Worm (Caenorhabditis elegans) whole organism, L4 larva: ENCODE data around the gene B0395.3.

Source experiments
- D1046.2 ChIP-seq: fragments of 200-800 bp; sonication (Bioruptor generic); IDR thresholded peaks from 2 replicates; pipeline ENCODE4 v1.3.6; 2022; ENCODE audit warnings: missing genetic modification characterization, missing compliant biosample characterization
- F10B5.3 ChIP-seq: sonication (generic microtip); optimal IDR thresholded peaks from 2 replicates; lab custom pipeline; 2016; ENCODE audit warnings: mild to moderate bottlenecking, missing genetic modification characterization, missing compliant biosample characterization
- F26F4.8 ChIP-seq: fragments of 200-800 bp; sonication (Bioruptor generic); conservative IDR thresholded peaks from 2 replicates; pipeline ENCODE4 v1.3.6; 2022; ENCODE audit warnings: missing genetic modification characterization, missing compliant biosample characterization
- F37D6.2 ChIP-seq: sonication (generic microtip); optimal IDR thresholded peaks from 2 replicates; lab custom pipeline; 2016; ENCODE audit warnings: mild to moderate bottlenecking, missing genetic modification characterization, missing compliant biosample characterization
- F44E2.7 ChIP-seq: fragments of 200-800 bp; sonication (Bioruptor generic); IDR thresholded peaks from 2 replicates; pipeline ENCODE4 v2.1.2; 2022; ENCODE audit warnings: missing genetic modification characterization, missing compliant biosample characterization
- T20F7.1 ChIP-seq: fragments of 200-800 bp; sonication (Bioruptor generic); optimal IDR thresholded peaks from 2 replicates; lab custom pipeline; 2018; ENCODE audit warnings: mild to moderate bottlenecking, missing genetic modification characterization, missing compliant biosample characterization
- T26A8.4 ChIP-seq: fragments of 200-800 bp; sonication (Bioruptor generic); IDR thresholded peaks from 2 replicates; pipeline ENCODE4 v1.3.6; 2022; ENCODE audit warnings: missing genetic modification characterization, missing compliant biosample characterization
- Y105C5A.15 ChIP-seq: fragments of 200-800 bp; sonication (Bioruptor generic); IDR thresholded peaks from 2 replicates; pipeline ENCODE4 v1.3.6; 2022; ENCODE audit warnings: missing genetic modification characterization, missing compliant biosample characterization
- Y48G9A.11 ChIP-seq: fragments of 200-800 bp; sonication (Bioruptor generic); IDR thresholded peaks from 2 replicates; pipeline ENCODE4 v1.3.6; 2022; ENCODE audit warnings: missing genetic modification reagents, missing genetic modification characterization, missing compliant biosample characterization
- ZK337.2 ChIP-seq: fragments of 200-800 bp; sonication (Bioruptor generic); IDR thresholded peaks from 2 replicates; pipeline ENCODE4 v1.3.6; 2022; ENCODE audit warnings: missing genetic modification reagents, missing genetic modification characterization, missing compliant biosample characterization
- aha-1 ChIP-seq: fragments of 150-350 bp; peaks from one replicate; lab custom pipeline; 2014; ENCODE audit warnings: missing biosample characterization, missing genetic modification characterization
- ama-1 ChIP-seq: fragments of 150-350 bp; optimal IDR thresholded peaks from 2 replicates; lab custom pipeline; 2014; ENCODE audit warnings: inconsistent platforms, mixed read lengths
- ceh-20 ChIP-seq: fragments of 200-800 bp; sonication (Bioruptor generic); IDR thresholded peaks from 2 replicates; pipeline ENCODE4 v1.3.6; 2022; ENCODE audit warnings: missing genetic modification reagents, missing genetic modification characterization, missing compliant biosample characterization
- daf-16 ChIP-seq, 3 experiments: sonication (generic microtip); optimal IDR thresholded peaks; 2 replicates each; lab custom pipeline; 2016 to 2017; ENCODE audit warnings: missing genetic modification characterization in 3 of 3, missing genetic modification reagents in 3 of 3, mild to moderate bottlenecking in 2 of 3, missing compliant biosample characterization in 2 of 3, missing biosample characterization in 1 of 3, moderate library complexity in 1 of 3
- daf-19 ChIP-seq: fragments of 200-800 bp; sonication (Bioruptor generic); conservative IDR thresholded peaks from 2 replicates; pipeline ENCODE4 v1.3.6; 2022; ENCODE audit warnings: missing genetic modification characterization, missing compliant biosample characterization
- egl-27 ChIP-seq: sonication (generic microtip); optimal IDR thresholded peaks from 3 replicates; lab custom pipeline; 2017; ENCODE audit warnings: missing biosample characterization, missing genetic modification reagents, missing genetic modification characterization
- fos-1 ChIP-seq: fragments of 150-350 bp; optimal IDR thresholded peaks from 2 replicates; lab custom pipeline; 2014; ENCODE audit warnings: missing biosample characterization, missing genetic modification characterization
- hlh-11 ChIP-seq: fragments of 200-800 bp; sonication (Bioruptor generic); optimal IDR thresholded peaks from 2 replicates; lab custom pipeline; 2018; ENCODE audit warnings: mild to moderate bottlenecking, missing genetic modification characterization, missing compliant biosample characterization
- hmg-1.1 ChIP-seq: fragments of 200-800 bp; sonication (Bioruptor generic); IDR thresholded peaks from 2 replicates; pipeline ENCODE4 v1.3.6; 2022; ENCODE audit warnings: missing genetic modification reagents, missing genetic modification characterization, missing compliant biosample characterization
- lim-7 ChIP-seq: fragments of 200-800 bp; sonication (Bioruptor generic); IDR thresholded peaks from 2 replicates; pipeline ENCODE4 v1.3.6; 2022; ENCODE audit warnings: missing genetic modification characterization, missing compliant biosample characterization
- lin-1 ChIP-seq: fragments of 200-800 bp; sonication (Bioruptor generic); IDR thresholded peaks from 2 replicates; pipeline ENCODE4 v1.3.6; 2022; ENCODE audit warnings: missing genetic modification reagents, missing genetic modification characterization, missing compliant biosample characterization
- lin-13 ChIP-seq: fragments of 150-350 bp; optimal IDR thresholded peaks from 2 replicates; lab custom pipeline; 2014; ENCODE audit warnings: missing biosample characterization, missing genetic modification reagents, missing genetic modification characterization
- lin-38 ChIP-seq: fragments of 200-800 bp; sonication (Bioruptor generic); IDR thresholded peaks from 2 replicates; pipeline ENCODE4 v1.3.6; 2022; ENCODE audit warnings: missing genetic modification reagents, missing genetic modification characterization, missing compliant biosample characterization
- mep-1 ChIP-seq: fragments of 150-350 bp; sonication (generic microtip); optimal IDR thresholded peaks from 3 replicates; lab custom pipeline; 2014; ENCODE audit warnings: missing biosample characterization, missing genetic modification characterization
- mes-2 ChIP-seq: sonication (generic microtip); optimal IDR thresholded peaks from 2 replicates; lab custom pipeline; 2016; ENCODE audit warnings: missing genotype, mild to moderate bottlenecking, missing genetic modification characterization, missing compliant biosample characterization; ENCODE audit not compliant: poor library complexity, severe bottlenecking
- nhr-10 ChIP-seq: fragments of 150-350 bp; optimal IDR thresholded peaks from 2 replicates; lab custom pipeline; 2014; ENCODE audit warnings: missing biosample characterization, missing genetic modification characterization
- nhr-111 ChIP-seq: fragments of 200-800 bp; sonication (Bioruptor generic); optimal IDR thresholded peaks from 2 replicates; lab custom pipeline; 2018; ENCODE audit warnings: mild to moderate bottlenecking, missing genetic modification characterization, missing compliant biosample characterization
- nhr-28 ChIP-seq: fragments of 150-350 bp; optimal IDR thresholded peaks from 2 replicates; lab custom pipeline; 2014; ENCODE audit warnings: missing biosample characterization, missing genetic modification characterization
- nhr-48 ChIP-seq: sonication (generic microtip); optimal IDR thresholded peaks from 2 replicates; lab custom pipeline; 2016; ENCODE audit warnings: mild to moderate bottlenecking, missing genetic modification characterization, missing compliant biosample characterization
- nhr-77 ChIP-seq: fragments of 150-350 bp; optimal IDR thresholded peaks from 2 replicates; lab custom pipeline; 2014; ENCODE audit warnings: missing biosample characterization, missing genetic modification characterization
- pha-4 ChIP-seq, 2 experiments: fragments of 150-350 bp in 1 of 2; fragments of 200-800 bp in 1 of 2; sonication (Bioruptor generic) in 1 of 2; IDR thresholded peaks in 1 of 2; optimal IDR thresholded peaks in 1 of 2; 2 replicates each; pipeline versions ENCODE4 v1.3.6 to Lab custom; 2014 to 2022; ENCODE audit warnings: missing genetic modification characterization in 2 of 2, missing genetic modification reagents in 2 of 2, missing biosample characterization in 1 of 2, missing compliant biosample characterization in 1 of 2
- pqm-1 ChIP-seq: sonication (generic microtip); optimal IDR thresholded peaks from 2 replicates; lab custom pipeline; 2017; ENCODE audit warnings: missing biosample characterization, missing genetic modification characterization
- set-16 ChIP-seq: fragments of 200-800 bp; sonication (Bioruptor generic); IDR thresholded peaks from 2 replicates; pipeline ENCODE4 v1.3.6; 2022; ENCODE audit warnings: missing genetic modification reagents, missing genetic modification characterization, missing compliant biosample characterization
- snpc-1.2 ChIP-seq: fragments of 200-800 bp; sonication (Bioruptor generic); IDR thresholded peaks from 2 replicates; pipeline ENCODE4 v1.3.6; 2022; ENCODE audit warnings: missing genetic modification reagents, missing genetic modification characterization, missing compliant biosample characterization
- snpc-4 ChIP-seq: fragments of 150-350 bp; optimal IDR thresholded peaks from 2 replicates; lab custom pipeline; 2014; ENCODE audit warnings: missing biosample characterization, missing genetic modification characterization
- spr-1 ChIP-seq: sonication (generic microtip); optimal IDR thresholded peaks from 2 replicates; lab custom pipeline; 2016; ENCODE audit warnings: mild to moderate bottlenecking, missing genetic modification characterization, missing compliant biosample characterization
- spr-3 ChIP-seq: fragments of 200-800 bp; sonication (Bioruptor generic); optimal IDR thresholded peaks from 2 replicates; lab custom pipeline; 2018; ENCODE audit warnings: mild to moderate bottlenecking, missing genetic modification characterization, missing compliant biosample characterization
- tag-97 ChIP-seq: fragments of 200-800 bp; sonication (Bioruptor generic); IDR thresholded peaks from 2 replicates; pipeline ENCODE4 v1.3.6; 2022; ENCODE audit warnings: missing genetic modification characterization, missing compliant biosample characterization
- zag-1 ChIP-seq: fragments of 150-350 bp; optimal IDR thresholded peaks from 2 replicates; lab custom pipeline; 2014; ENCODE audit warnings: missing biosample characterization, missing genetic modification characterization
- zfp-2 ChIP-seq: sonication (generic microtip); optimal IDR thresholded peaks from 2 replicates; lab custom pipeline; 2016; ENCODE audit warnings: mild to moderate bottlenecking, missing genetic modification characterization, missing compliant biosample characterization
- zfp-3 ChIP-seq: fragments of 200-800 bp; sonication (Bioruptor generic); conservative IDR thresholded peaks from 2 replicates; pipeline ENCODE4 v1.3.6; 2022; ENCODE audit warnings: missing genetic modification reagents, missing genetic modification characterization, missing compliant biosample characterization
- ztf-11 ChIP-seq: fragments of 150-350 bp; optimal IDR thresholded peaks from 2 replicates; lab custom pipeline; 2014; ENCODE audit warnings: missing biosample characterization, missing genetic modification characterization
- ztf-7 ChIP-seq: fragments of 150-350 bp; optimal IDR thresholded peaks from 2 replicates; lab custom pipeline; 2014; ENCODE audit warnings: missing biosample characterization, missing genetic modification characterization

Gene B0395.3

DNA sequence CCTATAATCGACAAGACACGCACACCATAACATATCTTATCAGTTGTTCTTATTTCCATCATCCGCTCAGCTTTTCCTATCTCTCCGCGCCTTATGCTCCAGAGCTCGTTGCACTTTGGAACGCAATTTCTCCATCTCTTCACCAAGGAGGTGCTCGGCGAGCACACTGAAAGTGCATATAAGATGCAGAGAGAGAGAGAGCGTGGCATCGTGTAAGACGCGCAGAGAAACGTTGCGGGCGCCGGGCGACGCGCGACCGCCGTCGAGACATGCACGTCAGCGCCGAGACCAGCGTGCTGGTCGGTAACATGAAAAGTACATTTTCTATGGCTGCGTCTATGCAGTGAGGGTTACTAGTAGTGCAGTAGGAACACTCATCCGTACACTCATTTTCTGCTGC, 15.5 kb downstream of the B0395.3 start (continued):
- no peak for TF ChIP-seq D1046.2
- no peak for TF ChIP-seq ama-1
- TF ChIP-seq daf-16 (GFP tag; optimal IDR thresholded peaks at IDR 0.05; lab: Kevin White, UChicago) = peak; percentile 57 to 64
- TF ChIP-seq daf-16 (tag; optimal IDR thresholded peaks at IDR 0.05; lab: Kevin White, UChicago) = peak; percentile 76
- TF ChIP-seq ztf-7 = no peak
- TF ChIP-seq pha-4 (GFP tag; IDR thresholded peaks at IDR 0.05; lab: Robert Waterston, UW) = peak; percentile 61
- TF ChIP-seq pha-4 (tag; optimal IDR thresholded peaks at IDR 0.05; lab: Kevin White, UChicago) = no peak
- TF ChIP-seq lin-13 = peak; percentile 60
- TF ChIP-seq zfp-3 (GFP tag; lab: Robert Waterston, UW) = no peak
- TF ChIP-seq aha-1 (tag; lab: Kevin White, UChicago) = peak; percentile 84
- TF ChIP-seq ceh-20 = peak; percentile 75; the same call in 1 of the 2 replicates
- no peak for TF ChIP-seq tag-97 (GFP tag; lab: Robert Waterston, UW)
- TF ChIP-seq T26A8.4 (GFP tag; lab: Robert Waterston, UW) = peak; percentile 60; the same call in 1 of the 2 replicates
- TF ChIP-seq nhr-77 (tag; lab: Kevin White, UChicago) = peak; percentile 62
- TF ChIP-seq spr-3 (GFP tag; lab: Kevin White, UChicago) = no peak
- no peak for TF ChIP-seq ztf-11 (tag; lab: Kevin White, UChicago)
- peak; percentile 75 for TF ChIP-seq spr-1
- no peak for TF ChIP-seq fos-1
- TF ChIP-seq snpc-4 = no peak
- no peak for TF ChIP-seq lin-38 (GFP tag; lab: Robert Waterston, UW)
- no peak for TF ChIP-seq zag-1 (tag; lab: Kevin White, UChicago)
- TF ChIP-seq pqm-1 (tag; lab: Kevin White, UChicago) = peak; percentile 55
- peak; percentile 56 for TF ChIP-seq T20F7.1 (GFP tag; lab: Kevin White, UChicago)
- peak; percentile 82 for TF ChIP-seq mep-1 (tag; lab: Kevin White, UChicago)
- TF ChIP-seq set-16 (GFP tag; lab: Robert Waterston, UW) = peak; percentile 90
- no peak for TF ChIP-seq Y48G9A.11
- TF ChIP-seq F10B5.3 (tag; lab: Kevin White, UChicago) = no peak
- TF ChIP-seq mes-2 (tag; lab: Kevin White, UChicago) = peak; percentile 57
- TF ChIP-seq egl-27 (tag; lab: Kevin White, UChicago) = no peak
- no peak for TF ChIP-seq nhr-111 (GFP tag; lab: Kevin White, UChicago)
- no peak for TF ChIP-seq snpc-1.2 (GFP tag; lab: Robert Waterston, UW)
- TF ChIP-seq hmg-1.1 (GFP tag; lab: Robert Waterston, UW) = peak; percentile 92
- no peak for TF ChIP-seq lin-1 (GFP tag; lab: Robert Waterston, UW)
- no peak for TF ChIP-seq zfp-2
- TF ChIP-seq hlh-11 (tag; lab: Kevin White, UChicago) = peak; percentile 96
- TF ChIP-seq F44E2.7 = no peak
- TF ChIP-seq nhr-10 (tag; lab: Kevin White, UChicago) = peak; percentile 76
- TF ChIP-seq ZK337.2 (GFP tag; lab: Robert Waterston, UW) = 0 out of 2 replicates have a peak, but pooled peaks have one; percentile 13
- no peak for TF ChIP-seq F26F4.8 (GFP tag; lab: Robert Waterston, UW)
- TF ChIP-seq lim-7 (GFP tag; lab: Robert Waterston, UW) = no peak
- no peak for TF ChIP-seq Y105C5A.15

DNA sequence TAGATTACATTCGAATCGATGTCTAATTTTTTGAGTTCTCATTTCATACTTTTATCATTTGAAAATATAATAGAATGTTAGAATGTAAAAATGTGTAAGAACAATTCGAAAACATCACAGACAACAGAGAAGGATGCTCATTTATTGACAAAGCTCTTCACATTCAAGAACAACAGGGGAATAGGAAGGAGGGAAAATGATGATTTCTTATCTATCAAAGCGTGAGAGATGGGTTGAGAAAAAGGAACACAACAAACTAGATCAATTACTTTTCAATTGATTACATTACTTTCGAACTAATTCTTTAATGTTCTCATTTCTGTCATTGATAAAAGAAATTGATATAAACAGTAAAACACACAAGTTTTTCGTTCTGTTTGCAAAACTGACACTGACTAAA, 23.3 kb downstream of the B0395.3 start, which contains the start of the genes VB0395L.1 and nhx-1:
TSS of gene VB0395L.1 (minus strand) at position 186 of the 400 bp plus-strand sequence.
TSS of gene nhx-1 (plus strand) at position 326 of the 400 bp plus-strand sequence.
- no peak for TF ChIP-seq nhr-48
- no peak for TF ChIP-seq snpc-4
- TF ChIP-seq daf-16 (GFP tag; optimal IDR thresholded peaks at IDR 0.05; lab: Kevin White, UChicago) = no peak
- TF ChIP-seq daf-16 (tag; optimal IDR thresholded peaks at IDR 0.05; lab: Kevin White, UChicago) = peak; percentile 92
- TF ChIP-seq nhr-28 = peak; percentile 3
- TF ChIP-seq daf-19 = no peak
- no peak for TF ChIP-seq F37D6.2 (tag; lab: Kevin White, UChicago)
